Worm (Caenorhabditis elegans): ENCODE results near the gene E03H12.7.
"Not testable (repeated sequence)": the region's sequence is repeated elsewhere in the genome, so short reads cannot be mapped to it uniquely, and the experiment has no call there.

E03H12.7 gene

ce11 chrIV:5025646-5026045, 37.2 kb upstream of the E03H12.7 start, which contains the start of gene C09B9.85:
C09B9.85 (minus strand) TSS chrIV:5025746.
- TF ChIP-seq unc-42 (tag; optimal IDR thresholded peaks at IDR 0.05) (no peak), ceh-14 (tag; optimal IDR thresholded peaks at IDR 0.05) (no peak), ets-4 (tag; optimal IDR thresholded peaks at IDR 0.05) (no peak), ama-1 (optimal IDR thresholded peaks at IDR 0.05) (no peak), K02D7.2 (tag; optimal IDR thresholded peaks at IDR 0.05) (no peak), ceh-34 (tag; optimal IDR thresholded peaks at IDR 0.05) (no peak)

ce11 chrIV:5020533-5020932, 32.1 kb upstream of the E03H12.7 start, which contains the start of gene T28H11.8:
T28H11.8 (minus strand) TSS chrIV:5020633.
- TF ChIP-seq nfya-1 (tag; optimal IDR thresholded peaks at IDR 0.05) (no peak), ceh-14 (tag; optimal IDR thresholded peaks at IDR 0.05) (no peak), C38D4.7 (GFP tag; optimal IDR thresholded peaks at IDR 0.05) (no peak), K02D7.2 (tag; optimal IDR thresholded peaks at IDR 0.05) (no peak), odd-2 (tag; optimal IDR thresholded peaks at IDR 0.05) (no peak), unc-55 (GFP tag; optimal IDR thresholded peaks at IDR 0.05) (no peak), eyg-1 (tag; optimal IDR thresholded peaks at IDR 0.05) (no peak), sox-2 (GFP tag; IDR thresholded peaks at IDR 0.05) (no peak), madf-2 (tag; optimal IDR thresholded peaks at IDR 0.05) (no peak), ceh-31 (tag; optimal IDR thresholded peaks at IDR 0.05) (no peak), T23F11.4 (GFP tag; optimal IDR thresholded peaks at IDR 0.05) (no peak), tbx-7 (tag; optimal IDR thresholded peaks at IDR 0.05) (no peak), unc-42 (tag; optimal IDR thresholded peaks at IDR 0.05) (no peak), nhr-11 (tag; optimal IDR thresholded peaks at IDR 0.05) (no peak), sox-4 (tag; optimal IDR thresholded peaks at IDR 0.05) (no peak), ceh-18 (tag; optimal IDR thresholded peaks at IDR 0.05) (no peak), dve-1 (tag; optimal IDR thresholded peaks at IDR 0.05) (no peak), fkh-6 (tag; optimal IDR thresholded peaks at IDR 0.05) (no peak), sdc-2 (tag; optimal IDR thresholded peaks at IDR 0.05) (no peak), ama-1 (optimal IDR thresholded peaks at IDR 0.05) (no peak)

ce11 chrIV:5017075-5017474, 28.6 kb upstream of the E03H12.7 start, which contains the start of gene T28H11.7:
T28H11.7 (minus strand) TSS chrIV:5017175.
- TF ChIP-seq ceh-48, madf-2, nhr-232 (tag; optimal IDR thresholded peaks at IDR 0.05): not testable (repeated sequence)

ce11 chrIV:5016461-5016860, 28.0 kb upstream of the E03H12.7 start, which contains the start of gene ssq-4:
ssq-4 (plus strand) TSS chrIV:5016479.
- not testable (repeated sequence) for TF ChIP-seq rnt-1, hlh-15, ref-2 (tag; optimal IDR thresholded peaks at IDR 0.05)

DNA sequence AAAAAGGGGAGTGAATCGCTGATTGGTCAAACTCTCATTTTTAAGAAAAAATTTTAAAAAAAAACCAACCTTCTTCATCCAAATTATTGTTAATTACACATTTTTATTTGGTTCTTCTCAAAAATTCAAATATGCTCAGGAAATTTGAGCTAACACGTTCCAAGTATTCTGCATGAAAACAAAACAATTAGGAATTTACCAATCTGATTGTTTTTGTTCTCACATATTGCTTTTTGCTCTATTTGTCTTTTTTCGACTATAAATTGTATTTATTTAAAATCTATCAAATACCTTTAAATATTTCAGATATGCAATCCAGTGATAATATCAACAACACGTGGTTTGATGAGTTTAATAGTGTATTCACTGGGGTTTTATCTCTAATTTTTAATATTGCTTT, 23.8 kb upstream of the E03H12.7 start, which contains the start of gene srm-1:
srm-1 (plus strand) TSS at position 301 of the 400 bp plus-strand sequence.
- TF ChIP-seq hlh-6 (tag; optimal IDR thresholded peaks at IDR 0.05), result no peak
- TF ChIP-seq madf-2 (tag; optimal IDR thresholded peaks at IDR 0.05), result no peak
- no peak for TF ChIP-seq hlh-30 (tag; optimal IDR thresholded peaks at IDR 0.05; ENCODE audit: insufficient read depth)
- no peak for TF ChIP-seq ceh-2 (tag; optimal IDR thresholded peaks at IDR 0.05)
- no peak for TF ChIP-seq ceh-45 (GFP tag; IDR thresholded peaks at IDR 0.05)
- TF ChIP-seq gmeb-2 (tag; optimal IDR thresholded peaks at IDR 0.05), result no peak
- no peak for TF ChIP-seq ceh-9 (tag; optimal IDR thresholded peaks at IDR 0.05)
- no peak for TF ChIP-seq pqm-1 (tag; optimal IDR thresholded peaks at IDR 0.05)
- TF ChIP-seq hlh-8 (tag; optimal IDR thresholded peaks at IDR 0.05), result no peak
- TF ChIP-seq sox-2 (GFP tag; IDR thresholded peaks at IDR 0.05), result no peak
- no peak for TF ChIP-seq nhr-232 (tag; optimal IDR thresholded peaks at IDR 0.05)
- TF ChIP-seq mec-3 (tag; optimal IDR thresholded peaks at IDR 0.05; ENCODE audit: borderline replicate concordance), result no peak
- no peak for TF ChIP-seq nfya-1 (tag; optimal IDR thresholded peaks at IDR 0.05)
- TF ChIP-seq unc-3 (GFP tag; conservative IDR thresholded peaks at IDR 0.05), result no peak
- no peak for TF ChIP-seq unc-3 (tag; optimal IDR thresholded peaks at IDR 0.05)
- TF ChIP-seq unc-86 (tag; optimal IDR thresholded peaks at IDR 0.05), result no peak
- no peak for TF ChIP-seq pha-2 (tag; optimal IDR thresholded peaks at IDR 0.05)
- no peak for TF ChIP-seq T23F11.4 (GFP tag; optimal IDR thresholded peaks at IDR 0.05)
